Worm (Caenorhabditis elegans): ENCODE measurements around the gene ncx-1.

The ncx-1 gene

DNA sequence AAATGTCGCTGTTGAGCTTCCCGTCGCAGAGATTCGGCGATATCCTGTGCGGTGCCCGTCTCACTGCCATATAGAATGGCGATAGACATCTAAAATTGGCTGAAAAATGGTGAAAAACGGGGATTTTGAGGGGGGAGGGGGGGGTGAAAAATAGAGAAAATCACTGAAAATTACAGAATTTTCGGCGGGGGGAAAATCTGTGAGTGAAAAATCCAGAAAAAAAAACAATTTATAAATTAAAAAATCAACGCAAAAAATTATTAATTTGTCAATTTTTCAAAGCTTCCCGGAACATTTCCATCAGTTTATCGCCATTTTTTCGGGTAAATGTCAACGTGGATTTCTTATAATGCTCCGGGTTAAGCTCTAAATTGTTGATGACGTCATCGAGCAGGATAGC is 32.8 kb downstream of the ncx-1 start, which contains the start of gene fre-1:
TSS of gene fre-1 (minus strand) at position 101 of the 400 bp plus-strand sequence.
- no peak for TF ChIP-seq R02D3.7 (tag; optimal IDR thresholded peaks at IDR 0.05)
- no peak for TF ChIP-seq Y105C5A.15 (GFP tag; IDR thresholded peaks at IDR 0.05)

DNA sequence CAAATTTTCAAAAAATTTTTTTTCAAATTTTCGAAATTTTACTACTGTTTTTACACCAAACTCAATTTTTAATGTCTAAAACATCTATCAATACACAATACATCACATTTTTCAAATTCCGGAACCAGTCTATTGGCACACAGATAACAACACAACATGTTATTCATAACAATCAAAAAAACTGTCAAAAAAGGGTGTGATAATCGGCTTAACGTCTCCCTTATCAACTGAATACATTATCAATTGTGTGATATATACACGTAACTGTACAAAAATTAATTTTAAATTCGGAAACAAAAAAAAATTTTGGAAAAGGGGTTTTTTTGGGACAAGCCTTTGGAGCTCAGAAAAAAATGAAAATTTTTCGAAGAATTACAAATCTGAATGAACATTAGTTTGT is 46.1 kb downstream of the ncx-1 start:
- TF ChIP-seq tra-1 (GFP tag; IDR thresholded peaks at IDR 0.05) (no peak), nhr-48 (tag; optimal IDR thresholded peaks at IDR 0.05) (no peak), nhr-28 (tag; optimal IDR thresholded peaks at IDR 0.05) (peak; percentile 3), dve-1 (tag; optimal IDR thresholded peaks at IDR 0.05; ENCODE audit: insufficient read depth) (peak; percentile 12), pqm-1 (tag; optimal IDR thresholded peaks at IDR 0.05) (peak; percentile 21), ceh-82 (tag; optimal IDR thresholded peaks at IDR 0.05) (no peak), hif-1 (tag; optimal IDR thresholded peaks at IDR 0.05) (no peak), daf-16 (GFP tag; optimal IDR thresholded peaks at IDR 0.05) (no peak), daf-16 (tag; optimal IDR thresholded peaks at IDR 0.05) (peak; percentile 81)

DNA sequence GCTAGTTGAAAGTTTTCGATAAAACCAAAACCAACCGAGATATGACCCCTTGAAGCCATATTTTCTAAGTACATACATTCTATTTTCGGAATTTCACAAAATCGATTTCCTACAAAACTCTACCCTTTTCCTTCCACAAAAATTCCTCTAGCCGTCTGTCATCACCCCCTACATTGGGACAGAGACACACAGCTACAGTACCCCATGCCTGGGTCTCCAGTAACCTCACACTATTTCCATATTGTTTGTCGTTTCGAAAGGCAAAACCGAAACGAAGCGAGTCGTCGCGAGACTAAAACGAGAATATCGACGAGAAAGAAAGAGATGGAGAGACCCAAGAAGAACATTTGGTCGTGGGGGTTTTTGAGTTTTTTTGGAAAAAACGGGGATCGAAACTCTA is 52.1 kb downstream of the ncx-1 start:
- TF ChIP-seq unc-62 (GFP tag; optimal IDR thresholded peaks at IDR 0.05 in 1 of 2) (peak in 1 of 2 experiments; percentile 44), unc-62 (tag; optimal IDR thresholded peaks at IDR 0.05) (no peak), rbr-2 (tag; optimal IDR thresholded peaks at IDR 0.05) (no peak), R02D3.7 (tag; optimal IDR thresholded peaks at IDR 0.05) (no peak), lsy-2 (tag; optimal IDR thresholded peaks at IDR 0.05) (peak in 1 of 2 experiments; percentile 47)

DNA sequence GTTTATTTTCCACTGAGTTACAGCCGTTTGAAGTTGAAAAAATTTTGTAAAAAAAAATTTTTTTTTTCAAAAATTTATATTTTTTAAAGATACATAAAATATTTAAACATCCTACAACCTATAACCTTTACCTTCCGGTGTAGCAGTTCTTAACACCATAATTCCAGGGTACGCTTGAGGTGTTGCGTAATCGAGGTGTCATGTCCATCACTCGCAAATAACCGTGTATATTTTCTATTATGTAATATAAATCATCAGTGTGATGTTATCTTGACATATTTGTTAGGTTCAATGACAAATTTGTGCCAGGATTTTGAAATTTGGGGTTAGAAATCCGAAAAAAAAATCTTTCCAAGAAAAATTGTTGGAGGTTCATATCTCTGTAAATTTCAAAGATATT is 53.4 kb downstream of the ncx-1 start:
- TF ChIP-seq lsy-2 (tag; optimal IDR thresholded peaks at IDR 0.05), result no peak
- TF ChIP-seq zip-2 (tag; optimal IDR thresholded peaks at IDR 0.05), result no peak

DNA sequence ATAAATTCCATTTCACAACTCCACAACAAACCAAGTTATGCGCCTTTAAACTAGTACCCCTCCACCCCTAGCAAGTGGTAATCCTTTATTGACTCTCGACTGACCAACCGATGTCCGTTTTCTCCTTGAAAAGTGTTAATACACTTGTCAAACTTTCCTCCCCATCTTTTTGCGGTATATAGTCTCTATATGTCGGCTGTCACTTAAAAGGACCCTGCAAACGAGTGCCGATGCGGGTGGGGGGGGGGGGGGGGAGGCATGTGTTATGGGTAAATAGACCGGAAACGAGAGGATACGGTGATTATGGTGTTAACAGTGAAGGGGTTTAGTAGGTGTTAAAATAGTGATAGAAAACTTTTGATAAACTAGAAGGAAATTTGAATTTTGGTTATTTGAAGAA is 55.4 kb downstream of the ncx-1 start:
- no peak for TF ChIP-seq lim-7 (GFP tag; IDR thresholded peaks at IDR 0.05)
- TF ChIP-seq nhr-77 (tag; optimal IDR thresholded peaks at IDR 0.05), result no peak
- no peak for TF ChIP-seq lin-38 (GFP tag; IDR thresholded peaks at IDR 0.05)
- no peak for TF ChIP-seq spr-1 (tag; optimal IDR thresholded peaks at IDR 0.05)
- TF ChIP-seq saeg-2 (GFP tag; IDR thresholded peaks at IDR 0.05), result no peak
- TF ChIP-seq aha-1 (tag), result peak; percentile 86

DNA sequence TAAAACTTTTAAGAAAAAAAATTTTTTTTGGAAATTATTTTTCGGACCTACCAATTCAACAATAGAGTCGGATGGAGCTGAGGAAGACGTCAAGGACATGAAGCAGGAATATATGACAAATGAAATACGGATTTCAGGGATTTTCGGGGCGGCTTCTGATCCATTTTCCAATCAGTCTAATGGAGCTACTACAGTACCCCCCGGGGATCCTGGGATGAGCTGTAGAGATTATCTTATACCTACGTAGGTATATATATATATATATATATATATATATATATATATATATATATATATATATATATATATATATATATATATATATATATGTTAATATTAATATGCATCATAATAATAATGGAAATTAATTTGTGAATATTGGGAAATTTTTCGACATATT is 56.4 kb downstream of the ncx-1 start, which contains the start of gene ttx-1:
TSS of gene ttx-1 (minus strand) at position 101 of the 400 bp plus-strand sequence.
- no peak for TF ChIP-seq lsy-2 (tag; optimal IDR thresholded peaks at IDR 0.05)
- no peak for TF ChIP-seq ceh-28 (tag; optimal IDR thresholded peaks at IDR 0.05)
- no peak for TF ChIP-seq Y5F2A.4 (GFP tag; optimal IDR thresholded peaks at IDR 0.05)
- no peak for TF ChIP-seq lir-3 (tag; optimal IDR thresholded peaks at IDR 0.05)
- no peak for TF ChIP-seq mep-1 (tag; optimal IDR thresholded peaks at IDR 0.05)
- no peak for TF ChIP-seq aha-1 (tag)
- TF ChIP-seq ceh-20 (GFP tag; IDR thresholded peaks at IDR 0.05), result no peak
- no peak for TF ChIP-seq T26A8.4 (GFP tag; IDR thresholded peaks at IDR 0.05)
- no peak for TF ChIP-seq snpc-4 (tag; optimal IDR thresholded peaks at IDR 0.05)
- TF ChIP-seq daf-16 (GFP tag; optimal IDR thresholded peaks at IDR 0.05), result no peak
- TF ChIP-seq daf-16 (tag; optimal IDR thresholded peaks at IDR 0.05), result no peak
- no peak for TF ChIP-seq nhr-11 (tag; optimal IDR thresholded peaks at IDR 0.05)
- TF ChIP-seq nhr-28 (tag; optimal IDR thresholded peaks at IDR 0.05), result no peak

DNA sequence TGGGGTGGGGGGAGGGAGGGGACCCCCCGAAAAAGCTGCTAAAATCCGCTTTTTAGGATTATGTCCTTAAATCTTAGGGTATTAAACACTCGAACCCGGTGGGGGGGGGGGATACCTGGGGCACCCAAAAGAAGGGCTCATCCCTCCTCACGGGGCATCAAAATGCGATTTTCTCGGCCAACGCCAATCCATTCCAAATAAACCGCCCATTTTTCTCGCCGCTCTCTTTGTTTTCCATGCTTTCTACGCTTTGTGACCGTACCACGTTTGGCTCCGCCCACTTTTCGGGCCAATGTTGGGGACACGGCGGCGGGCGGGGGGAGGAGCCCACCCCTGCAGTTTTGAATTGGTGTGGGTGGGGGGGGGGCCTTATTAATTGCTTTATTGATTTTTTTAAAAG is 59.0 kb downstream of the ncx-1 start:
- TF ChIP-seq pqm-1 (tag; optimal IDR thresholded peaks at IDR 0.05), result no peak
- TF ChIP-seq rbr-2 (tag; optimal IDR thresholded peaks at IDR 0.05), result no peak
- TF ChIP-seq D1046.2 (GFP tag; IDR thresholded peaks at IDR 0.05), result 0 out of 2 replicates have a peak, but pooled peaks have one; percentile 54
- TF ChIP-seq ceh-32 (tag; optimal IDR thresholded peaks at IDR 0.05; ENCODE audit: poor library complexity), result no peak
- TF ChIP-seq gei-8 (GFP tag; optimal IDR thresholded peaks at IDR 0.05), result no peak
- no peak for TF ChIP-seq dmd-6 (GFP tag; IDR thresholded peaks at IDR 0.05)
- TF ChIP-seq unc-130 (GFP tag; optimal IDR thresholded peaks at IDR 0.05), result no peak
- no peak for TF ChIP-seq fkh-10 (GFP tag; optimal IDR thresholded peaks at IDR 0.05)
- no peak for TF ChIP-seq Y48G9A.11 (GFP tag; IDR thresholded peaks at IDR 0.05)
- peak; percentile 74 for TF ChIP-seq set-16 (GFP tag; IDR thresholded peaks at IDR 0.05)
- TF ChIP-seq jun-1 (tag; optimal IDR thresholded peaks at IDR 0.05), result no peak
